Worm (Caenorhabditis elegans) whole organism, mixed stage, embryonic: ENCODE data around the gene C27H5.12.

ENCODE experiments used
- blmp-1 ChIP-seq: fragments of 150-350 bp; optimal IDR thresholded peaks from 2 replicates; lab custom pipeline; 2014; ENCODE audit warnings: missing biosample characterization, missing genetic modification characterization
- elt-3 ChIP-seq: fragments of 150-350 bp; optimal IDR thresholded peaks from 2 replicates; lab custom pipeline; 2014; ENCODE audit warnings: missing biosample characterization, missing genetic modification characterization
- flh-1 ChIP-seq: fragments of 200-800 bp; sonication (Bioruptor generic); optimal IDR thresholded peaks from 2 replicates; lab custom pipeline; 2018; ENCODE audit warnings: mild to moderate bottlenecking, missing genetic modification characterization, moderate library complexity, missing compliant biosample characterization
- nhr-12 ChIP-seq: fragments of 150-350 bp; optimal IDR thresholded peaks from 2 replicates; lab custom pipeline; 2014; ENCODE audit warnings: missing biosample characterization, missing genetic modification characterization
- nhr-237 ChIP-seq: fragments of 150-350 bp; optimal IDR thresholded peaks from 2 replicates; lab custom pipeline; 2014; ENCODE audit warnings: missing biosample characterization, missing genetic modification characterization
- nhr-76 ChIP-seq: sonication (generic microtip); optimal IDR thresholded peaks from 2 replicates; lab custom pipeline; 2017; ENCODE audit warnings: missing biosample characterization, missing genetic modification characterization
- snpc-4 ChIP-seq: fragments of 150-350 bp; optimal IDR thresholded peaks from 2 replicates; lab custom pipeline; 2014; ENCODE audit warnings: missing biosample characterization, missing genetic modification characterization

DNA sequence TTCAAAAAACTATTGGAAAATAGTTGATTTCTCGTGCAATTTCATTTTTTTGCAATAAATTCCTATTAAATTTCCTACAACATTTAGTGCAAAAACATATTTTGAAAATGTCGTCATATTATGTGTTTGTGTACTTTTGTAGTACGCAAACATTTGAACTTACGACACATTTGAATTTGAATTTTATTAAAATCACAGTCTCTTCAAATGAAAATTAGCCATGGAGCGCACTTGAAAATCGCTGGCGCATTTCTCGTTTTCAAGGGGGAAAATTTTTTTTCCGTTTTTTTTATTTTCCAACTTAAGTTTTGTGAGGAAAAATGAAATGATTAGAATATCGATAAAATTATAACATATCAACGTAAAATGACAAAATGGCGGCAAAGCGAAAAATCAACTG, 13.9 kb downstream of the C27H5.12 start:
- no peak for TF ChIP-seq blmp-1 (tag; lab: Kevin White, UChicago)
- no peak for TF ChIP-seq snpc-4
- no peak for TF ChIP-seq nhr-76
- peak; percentile 51 for TF ChIP-seq nhr-237
- no peak for TF ChIP-seq flh-1
- TF ChIP-seq nhr-12 (tag; lab: Kevin White, UChicago): no peak
- no peak for TF ChIP-seq elt-3 (tag; lab: Kevin White, UChicago)
